Worm (Caenorhabditis elegans): ENCODE measurements around the gene ZK686.5.

ce11 chrIII:7784201-7784600, 16.9 kb upstream of the ZK686.5 start:
- TF ChIP-seq fkh-10 (GFP tag; optimal IDR thresholded peaks at IDR 0.05) (no peak), skn-1 (tag; optimal IDR thresholded peaks at IDR 0.05) (no peak), jun-1 (tag; optimal IDR thresholded peaks at IDR 0.05) (no peak), nhr-47 (tag; optimal IDR thresholded peaks at IDR 0.05) (no peak)
